Worm (Caenorhabditis elegans) whole organism, young adult: ENCODE data around the gene ZK354.3.
"Not testable (repeated sequence)": the region's sequence is repeated elsewhere in the genome, so short reads cannot be mapped to it uniquely, and the experiment has no call there.

Source experiments
- B0019.2 ChIP-seq: fragments of 200-800 bp; sonication (Bioruptor generic); conservative IDR thresholded peaks from 2 replicates; pipeline ENCODE4 v1.3.6; 2022; ENCODE audit warnings: missing genetic modification reagents, missing genetic modification characterization, missing compliant biosample characterization
- C17E4.6 ChIP-seq: fragments of 200-800 bp; sonication (Bioruptor generic); IDR thresholded peaks from 2 replicates; pipeline ENCODE4 v1.3.6; 2022; ENCODE audit warnings: missing genetic modification reagents, missing genetic modification characterization, missing compliant biosample characterization
- F39B2.1 ChIP-seq: fragments of 200-800 bp; sonication (Bioruptor generic); IDR thresholded peaks from 2 replicates; pipeline ENCODE4 v1.3.6; 2022; ENCODE audit warnings: missing genetic modification reagents, missing genetic modification characterization, missing compliant biosample characterization
- F57C9.4 ChIP-seq: sonication (generic microtip); optimal IDR thresholded peaks from 2 replicates; lab custom pipeline; 2017; ENCODE audit warnings: mild to moderate bottlenecking, missing genetic modification characterization, missing compliant biosample characterization
- K11D2.4 ChIP-seq: fragments of 200-800 bp; sonication (Bioruptor generic); IDR thresholded peaks from 2 replicates; pipeline ENCODE4 v1.3.6; 2022; ENCODE audit warnings: missing genetic modification reagents, missing genetic modification characterization, missing compliant biosample characterization
- Y53G8AR.9 ChIP-seq: fragments of 200-800 bp; sonication (Bioruptor generic); conservative IDR thresholded peaks from 2 replicates; pipeline ENCODE4 v1.3.6; 2022; ENCODE audit warnings: missing genetic modification reagents, missing genetic modification characterization, missing compliant biosample characterization
- Y67H2A.10 ChIP-seq: fragments of 200-800 bp; sonication (Bioruptor generic); conservative IDR thresholded peaks from 2 replicates; pipeline ENCODE4 v1.3.6; 2022; ENCODE audit warnings: missing genetic modification reagents, missing genetic modification characterization, missing compliant biosample characterization
- Y79H2A.3 ChIP-seq: fragments of 200-800 bp; sonication (Bioruptor generic); conservative IDR thresholded peaks from 2 replicates; pipeline ENCODE4 v1.3.6; 2022; ENCODE audit warnings: missing genetic modification reagents, missing genetic modification characterization, missing compliant biosample characterization
- athp-1 ChIP-seq: sonication (generic microtip); optimal IDR thresholded peaks from 2 replicates; lab custom pipeline; 2017; ENCODE audit warnings: mild to moderate bottlenecking, missing genetic modification characterization, missing compliant biosample characterization
- attf-3 ChIP-seq: fragments of 200-800 bp; sonication (Bioruptor generic); conservative IDR thresholded peaks from 2 replicates; pipeline ENCODE4 v1.3.6; 2022; ENCODE audit warnings: missing genetic modification reagents, missing genetic modification characterization, missing compliant biosample characterization
- bed-2 ChIP-seq: fragments of 200-800 bp; sonication (Bioruptor generic); IDR thresholded peaks from 2 replicates; pipeline ENCODE4 v1.3.6; 2022; ENCODE audit warnings: missing genetic modification reagents, missing genetic modification characterization, missing compliant biosample characterization
- cebp-1 ChIP-seq, 2 experiments: fragments of 200-800 bp in 1 of 2; sonication (Bioruptor generic) in 1 of 2; sonication (generic microtip) in 1 of 2; IDR thresholded peaks in 1 of 2; optimal IDR thresholded peaks in 1 of 2; 2 replicates each; pipeline versions ENCODE4 v1.3.6 to Lab custom; 2017 to 2022; ENCODE audit warnings: missing compliant biosample characterization in 2 of 2, missing genetic modification characterization in 2 of 2, mild to moderate bottlenecking in 1 of 2, missing genetic modification reagents in 1 of 2, moderate library complexity in 1 of 2
- ceh-100 ChIP-seq: fragments of 200-800 bp; sonication (Bioruptor generic); IDR thresholded peaks from 2 replicates; pipeline ENCODE4 v1.3.6; 2022; ENCODE audit warnings: missing genetic modification reagents, missing genetic modification characterization, missing compliant biosample characterization
- ceh-58 ChIP-seq: fragments of 200-800 bp; sonication (Bioruptor generic); IDR thresholded peaks from 2 replicates; pipeline ENCODE4 v1.3.6; 2022; ENCODE audit warnings: missing genetic modification characterization, missing compliant biosample characterization
- egl-18 ChIP-seq: fragments of 200-800 bp; sonication (Bioruptor generic); IDR thresholded peaks from 2 replicates; pipeline ENCODE4 v1.3.6; 2022; ENCODE audit warnings: missing genetic modification reagents, missing genetic modification characterization, missing compliant biosample characterization
- egrh-3 ChIP-seq: fragments of 200-800 bp; sonication (Bioruptor generic); IDR thresholded peaks from 2 replicates; pipeline ENCODE4 v1.3.6; 2022; ENCODE audit warnings: missing genetic modification reagents, missing genetic modification characterization, missing compliant biosample characterization
- ets-4 ChIP-seq: fragments of 200-800 bp; sonication (Bioruptor generic); optimal IDR thresholded peaks from 2 replicates; lab custom pipeline; 2018; ENCODE audit warnings: mild to moderate bottlenecking, missing genetic modification characterization, missing compliant biosample characterization
- gei-17 ChIP-seq: fragments of 200-800 bp; sonication (Bioruptor generic); optimal IDR thresholded peaks from 2 replicates; lab custom pipeline; 2018; ENCODE audit warnings: mild to moderate bottlenecking, missing genetic modification characterization, missing compliant biosample characterization
- hlh-26 ChIP-seq: fragments of 200-800 bp; sonication (Bioruptor generic); conservative IDR thresholded peaks from 2 replicates; pipeline ENCODE4 v1.3.6; 2022; ENCODE audit warnings: missing genetic modification reagents, missing genetic modification characterization, missing compliant biosample characterization
- hrde-1 ChIP-seq: sonication (generic microtip); optimal IDR thresholded peaks from 2 replicates; lab custom pipeline; 2016; ENCODE audit warnings: missing genetic modification characterization, mild to moderate bottlenecking, missing compliant biosample characterization, moderate library complexity, missing genotype, missing genetic modification reagents, borderline replicate concordance
- lag-1 ChIP-seq: fragments of 200-800 bp; sonication (Bioruptor generic); IDR thresholded peaks from 2 replicates; pipeline ENCODE4 v1.3.6; 2022; ENCODE audit warnings: missing genetic modification reagents, missing genetic modification characterization, missing compliant biosample characterization
- let-607 ChIP-seq, 2 experiments: fragments of 200-800 bp in 1 of 2; sonication (Bioruptor generic) in 1 of 2; sonication (generic microtip) in 1 of 2; optimal IDR thresholded peaks; 2 replicates each; lab custom pipeline; 2016 to 2018; ENCODE audit warnings: mild to moderate bottlenecking in 2 of 2, missing compliant biosample characterization in 2 of 2, missing genetic modification characterization in 2 of 2, moderate library complexity in 2 of 2, missing genotype in 1 of 2
- lin-40 ChIP-seq: sonication (generic microtip); optimal IDR thresholded peaks from 2 replicates; lab custom pipeline; 2016; ENCODE audit warnings: missing genetic modification characterization, mild to moderate bottlenecking, missing compliant biosample characterization, missing genotype, missing genetic modification reagents
- lir-1 ChIP-seq: fragments of 200-800 bp; sonication (Bioruptor generic); conservative IDR thresholded peaks from 2 replicates; pipeline ENCODE4 v1.3.6; 2022; ENCODE audit warnings: missing genetic modification reagents, missing genetic modification characterization, missing compliant biosample characterization
- mcd-1 ChIP-seq: fragments of 200-800 bp; sonication (Bioruptor generic); IDR thresholded peaks from 2 replicates; pipeline ENCODE4 v1.3.6; 2022; ENCODE audit warnings: missing genetic modification reagents, missing genetic modification characterization, missing compliant biosample characterization
- nhr-179 ChIP-seq: sonication (generic microtip); optimal IDR thresholded peaks from 2 replicates; lab custom pipeline; 2016; ENCODE audit warnings: mild to moderate bottlenecking, missing genetic modification characterization, missing compliant biosample characterization
- nhr-90 ChIP-seq: sonication (generic microtip); optimal IDR thresholded peaks from 2 replicates; lab custom pipeline; 2016; ENCODE audit warnings: missing genotype, mild to moderate bottlenecking, missing genetic modification characterization, missing compliant biosample characterization
- rec-8 ChIP-seq, 2 experiments: sonication (generic microtip); optimal IDR thresholded peaks; 2 replicates each; lab custom pipeline; 2016; ENCODE audit warnings: mild to moderate bottlenecking in 2 of 2, missing genetic modification characterization in 2 of 2, missing genetic modification reagents in 2 of 2, missing genotype in 2 of 2, missing biosample characterization in 1 of 2, missing compliant biosample characterization in 1 of 2, moderate library complexity in 1 of 2
- sea-2 ChIP-seq: fragments of 200-800 bp; sonication (Bioruptor generic); IDR thresholded peaks from 2 replicates; pipeline ENCODE4 v1.3.6; 2022; ENCODE audit warnings: missing genetic modification characterization, missing compliant biosample characterization
- snpc-3.4 ChIP-seq: sonication (generic microtip); optimal IDR thresholded peaks from 2 replicates; lab custom pipeline; 2017; ENCODE audit warnings: missing genetic modification characterization, mild to moderate bottlenecking, missing compliant biosample characterization, antibody characterized with exemption, moderate library complexity, missing genotype, missing genetic modification reagents
- sptf-2 ChIP-seq: fragments of 200-800 bp; sonication (Bioruptor generic); optimal IDR thresholded peaks from 2 replicates; lab custom pipeline; 2018; ENCODE audit warnings: mild to moderate bottlenecking, missing genetic modification characterization, missing compliant biosample characterization
- tbp1 ChIP-seq: fragments of 200-800 bp; sonication (Bioruptor generic); optimal IDR thresholded peaks from 2 replicates; lab custom pipeline; 2018; ENCODE audit warnings: mild to moderate bottlenecking, missing genetic modification characterization, missing compliant biosample characterization
- tlf-1 ChIP-seq: fragments of 200-800 bp; sonication (Bioruptor generic); optimal IDR thresholded peaks from 2 replicates; lab custom pipeline; 2018; ENCODE audit warnings: mild to moderate bottlenecking, missing genetic modification characterization, missing compliant biosample characterization
- ztf-25 ChIP-seq: fragments of 200-800 bp; sonication (Bioruptor generic); IDR thresholded peaks from 2 replicates; pipeline ENCODE4 v1.3.6; 2022; ENCODE audit warnings: missing genetic modification reagents, missing genetic modification characterization, missing compliant biosample characterization
- ztf-26 ChIP-seq: sonication (generic microtip); optimal IDR thresholded peaks from 2 replicates; lab custom pipeline; 2017; ENCODE audit warnings: missing genetic modification characterization, missing compliant biosample characterization
- ztf-28 ChIP-seq: fragments of 200-800 bp; sonication (Bioruptor generic); IDR thresholded peaks from 2 replicates; pipeline ENCODE4 v1.3.6; 2022; ENCODE audit warnings: missing genetic modification reagents, missing genetic modification characterization, missing compliant biosample characterization

ZK354.3 gene

ce11 chrIV:5290547-5290946 is 19.3 kb upstream of the ZK354.3 start, which contains the start of gene nlp-47:
Gene nlp-47, plus strand, starts transcription at chrIV:5290847.
- TF ChIP-seq nhr-90 = no peak
- TF ChIP-seq, all 124 proteins: peak for 0

ce11 chrIV:5291207-5291606 is 18.6 kb upstream of the ZK354.3 start:
- TF ChIP-seq Y79H2A.3 (GFP tag; lab: Robert Waterston, UW) (no peak), ztf-25 (GFP tag; lab: Robert Waterston, UW) (no peak), rec-8 (tag; optimal IDR thresholded peaks at IDR 0.05; lab: Kevin White, UChicago) (no peak), ets-4 (GFP tag; lab: Kevin White, UChicago) (no peak), cebp-1 (GFP tag; IDR thresholded peaks at IDR 0.05; lab: Robert Waterston, UW) (no peak), cebp-1 (tag; optimal IDR thresholded peaks at IDR 0.05; lab: Kevin White, UChicago) (no peak), tbp1 (GFP tag; lab: Kevin White, UChicago) (no peak), let-607 (tag; optimal IDR thresholded peaks at IDR 0.05; lab: Kevin White, UChicago) (no peak), athp-1 (tag; lab: Kevin White, UChicago) (no peak)

- TF ChIP-seq nhr-179 (tag; lab: Kevin White, UChicago) (no peak), mcd-1 (GFP tag; lab: Robert Waterston, UW) (no peak), sptf-2 (GFP tag; lab: Kevin White, UChicago) (no peak), Y67H2A.10 (no peak), B0019.2 (no peak), hlh-26 (no peak), sea-2 (no peak), F39B2.1 (GFP tag; lab: Robert Waterston, UW) (no peak), attf-3 (no peak), K11D2.4 (GFP tag; lab: Robert Waterston, UW) (no peak), lag-1 (no peak), egl-18 (GFP tag; lab: Robert Waterston, UW) (no peak), ztf-26 (tag; lab: Kevin White, UChicago) (no peak), lin-40 (no peak)
Measured at ce11 chrIV:5294467-5294866, 15.4 kb upstream of the ZK354.3 start.

- TF ChIP-seq Y53G8AR.9 (GFP tag; lab: Robert Waterston, UW); ceh-58; ztf-25 (GFP tag; lab: Robert Waterston, UW): not testable (repeated sequence)
Measured at ce11 chrIV:5295240-5295639, 14.6 kb upstream of the ZK354.3 start, which contains the start of gene msp-51. Gene msp-51, minus strand, starts transcription at chrIV:5295340.

ce11 chrIV:5297436-5298012 is 12.3 kb upstream of the ZK354.3 start, which contains the start of the genes ZK354.6 and msp-113:
Gene ZK354.6, minus strand, starts transcription at chrIV:5297536.
Gene msp-113, plus strand, starts transcription at chrIV:5297962.
- no peak for TF ChIP-seq gei-17
- no peak for TF ChIP-seq lir-1
- TF ChIP-seq tlf-1 = no peak
- TF ChIP-seq ztf-26 (tag; lab: Kevin White, UChicago) = no peak
- TF ChIP-seq hlh-26 = no peak
- no peak for TF ChIP-seq snpc-3.4 (tag; lab: Kevin White, UChicago)
- no peak for TF ChIP-seq ceh-100
- TF ChIP-seq ztf-28 (GFP tag; lab: Robert Waterston, UW) = no peak
- no peak for TF ChIP-seq C17E4.6
- no peak for TF ChIP-seq bed-2 (GFP tag; lab: Robert Waterston, UW)
- no peak for TF ChIP-seq attf-3
- TF ChIP-seq egrh-3 (GFP tag; lab: Robert Waterston, UW) = no peak
- TF ChIP-seq hrde-1 (tag; lab: Kevin White, UChicago) = no peak
- no peak for TF ChIP-seq F57C9.4 (tag; lab: Kevin White, UChicago)
